Fruit fly (Drosophila melanogaster) whole organism, pupa: ENCODE measurements around the gene ago.

Experiments used
- CG10348 ChIP-seq: fragments of 200-800 bp; sonication (Bioruptor generic); IDR thresholded peaks from 2 replicates; pipeline ENCODE4 v1.3.6; 2022; ENCODE audit warnings: missing biosample characterization, missing genetic modification characterization
- CG12605 ChIP-seq: fragments of 200-800 bp; sonication (Bioruptor generic); IDR thresholded peaks from 2 replicates; pipeline ENCODE4 v1.3.6; 2022; ENCODE audit warnings: missing biosample characterization, missing genetic modification characterization
- CG13204 ChIP-seq: fragments of 200-800 bp; sonication (Bioruptor generic); optimal IDR thresholded peaks from 2 replicates; lab custom pipeline; 2018; ENCODE audit warnings: missing biosample characterization, mild to moderate bottlenecking, missing genetic modification characterization, moderate library complexity
- CG14655 ChIP-seq: fragments of 200-800 bp; sonication (Bioruptor generic); optimal IDR thresholded peaks from 3 replicates; lab custom pipeline; 2017; ENCODE audit warnings: mild to moderate bottlenecking, missing biosample characterization, missing genetic modification reagents, missing genetic modification characterization
- CG15710 ChIP-seq: fragments of 200-800 bp; sonication (Bioruptor generic); optimal IDR thresholded peaks from 2 replicates; lab custom pipeline; 2018; ENCODE audit warnings: missing biosample characterization, mild to moderate bottlenecking, missing genetic modification characterization, moderate library complexity
- CG17806 ChIP-seq: fragments of 200-800 bp; sonication (Bioruptor generic); optimal IDR thresholded peaks from 2 replicates; lab custom pipeline; 2018; ENCODE audit warnings: missing biosample characterization, mild to moderate bottlenecking, missing genetic modification characterization, moderate library complexity
- CG32121 ChIP-seq: fragments of 200-800 bp; sonication (Bioruptor generic); IDR thresholded peaks from 2 replicates; pipeline ENCODE4 v1.3.6; 2022; ENCODE audit warnings: missing biosample characterization, missing genetic modification characterization
- CG34367 ChIP-seq: fragments of 200-800 bp; sonication (Bioruptor generic); optimal IDR thresholded peaks from 2 replicates; lab custom pipeline; 2018; ENCODE audit warnings: missing biosample characterization, mild to moderate bottlenecking, missing genetic modification characterization
- CG4496 ChIP-seq: fragments of 200-800 bp; sonication (Bioruptor generic); IDR thresholded peaks from 3 replicates; pipeline ENCODE4 v1.3.6; 2022; ENCODE audit warnings: missing biosample characterization, missing genetic modification characterization
- CG8159 ChIP-seq: fragments of 200-800 bp; sonication (Bioruptor generic); optimal IDR thresholded peaks from 3 replicates; lab custom pipeline; 2018; ENCODE audit warnings: missing biosample characterization, mild to moderate bottlenecking, missing genetic modification characterization, moderate library complexity
- CG8301 ChIP-seq: fragments of 200-800 bp; sonication (Bioruptor generic); optimal IDR thresholded peaks from 2 replicates; lab custom pipeline; 2018; ENCODE audit warnings: missing biosample characterization, mild to moderate bottlenecking, missing genetic modification characterization
- CG9948 ChIP-seq: fragments of 200-800 bp; sonication (Bioruptor generic); optimal IDR thresholded peaks from 2 replicates; lab custom pipeline; 2018; ENCODE audit warnings: missing biosample characterization, mild to moderate bottlenecking, missing genetic modification characterization, moderate library complexity
- D1 ChIP-seq: fragments of 200-800 bp; sonication (Bioruptor generic); optimal IDR thresholded peaks from 2 replicates; lab custom pipeline; 2018; ENCODE audit warnings: missing biosample characterization, mild to moderate bottlenecking, missing genetic modification characterization, moderate library complexity
- EcR ChIP-seq: fragments of 200-800 bp; sonication (Bioruptor generic); optimal IDR thresholded peaks from 3 replicates; lab custom pipeline; 2019; ENCODE audit warnings: missing biosample characterization, missing genetic modification characterization, mild to moderate bottlenecking, moderate library complexity, missing genetic modification reagents
- Ets98B ChIP-seq: fragments of 200-800 bp; sonication (Bioruptor generic); IDR thresholded peaks from 2 replicates; pipeline ENCODE4 v1.3.6; 2022; ENCODE audit warnings: missing biosample characterization, missing genetic modification characterization
- Pif1A ChIP-seq: fragments of 200-800 bp; sonication (Bioruptor generic); optimal IDR thresholded peaks from 3 replicates; lab custom pipeline; 2016; ENCODE audit warnings: missing biosample characterization, missing genetic modification characterization
- Pif1B ChIP-seq: fragments of 200-800 bp; sonication (Bioruptor generic); optimal IDR thresholded peaks from 3 replicates; lab custom pipeline; 2016; ENCODE audit warnings: missing biosample characterization, missing genetic modification characterization
- Snoo ChIP-seq: fragments of 200-800 bp; sonication (Bioruptor generic); optimal IDR thresholded peaks from 3 replicates; lab custom pipeline; 2017; ENCODE audit warnings: missing biosample characterization, mild to moderate bottlenecking, missing genetic modification characterization, inconsistent platforms
- fd96Ca ChIP-seq: fragments of 200-800 bp; sonication (Bioruptor generic); IDR thresholded peaks from 3 replicates; pipeline ENCODE4 v1.3.6; 2022; ENCODE audit warnings: missing biosample characterization, missing genetic modification characterization
- gl ChIP-seq: fragments of 200-800 bp; sonication (Bioruptor generic); optimal IDR thresholded peaks from 2 replicates; lab custom pipeline; 2018; ENCODE audit warnings: missing biosample characterization, mild to moderate bottlenecking, missing genetic modification characterization
- rn ChIP-seq: fragments of 200-800 bp; sonication (Bioruptor generic); IDR thresholded peaks from 2 replicates; pipeline ENCODE4 v1.3.6; 2022; ENCODE audit warnings: missing biosample characterization, missing genetic modification characterization

Gene ago

dm6 chr3L:4252121-4252861 is 1.8 kb downstream of the ago start:
- no peak for TF ChIP-seq fd96Ca (GFP tag; lab: Robert Waterston, UW)
- TF ChIP-seq CG4496: 0 out of 3 replicates have a peak, but pooled peaks have one; percentile 28
- peak; percentile 69 for TF ChIP-seq EcR (GFP tag; lab: Kevin White, UChicago)
- TF ChIP-seq gl (tag; lab: Kevin White, UChicago): peak; percentile 70

dm6 chr3L:4242428-4242827 is 11.7 kb downstream of the ago start, which contains the start of gene pav:
pav (plus strand) TSS chr3L:4242734.
- TF ChIP-seq D1 (no peak), CG8159 (tag; lab: Kevin White, UChicago) (no peak), CG17806 (tag; lab: Kevin White, UChicago) (peak; percentile 18), Snoo (tag; lab: Kevin White, UChicago) (no peak), CG34367 (tag; lab: Kevin White, UChicago) (no peak), CG12605 (GFP tag; lab: Robert Waterston, UW) (peak; percentile 41), CG13204 (GFP tag; lab: Kevin White, UChicago) (no peak), Pif1B (no peak), CG32121 (GFP tag; lab: Robert Waterston, UW) (peak; percentile 55; the same call in 1 of the 2 replicates), Ets98B (GFP tag; lab: Robert Waterston, UW) (peak; percentile 37; the same call in 1 of the 2 replicates), CG15710 (tag; lab: Kevin White, UChicago) (peak; percentile 41), CG4496 (peak; percentile 55; the same call in 1 of the 3 replicates)

DNA sequence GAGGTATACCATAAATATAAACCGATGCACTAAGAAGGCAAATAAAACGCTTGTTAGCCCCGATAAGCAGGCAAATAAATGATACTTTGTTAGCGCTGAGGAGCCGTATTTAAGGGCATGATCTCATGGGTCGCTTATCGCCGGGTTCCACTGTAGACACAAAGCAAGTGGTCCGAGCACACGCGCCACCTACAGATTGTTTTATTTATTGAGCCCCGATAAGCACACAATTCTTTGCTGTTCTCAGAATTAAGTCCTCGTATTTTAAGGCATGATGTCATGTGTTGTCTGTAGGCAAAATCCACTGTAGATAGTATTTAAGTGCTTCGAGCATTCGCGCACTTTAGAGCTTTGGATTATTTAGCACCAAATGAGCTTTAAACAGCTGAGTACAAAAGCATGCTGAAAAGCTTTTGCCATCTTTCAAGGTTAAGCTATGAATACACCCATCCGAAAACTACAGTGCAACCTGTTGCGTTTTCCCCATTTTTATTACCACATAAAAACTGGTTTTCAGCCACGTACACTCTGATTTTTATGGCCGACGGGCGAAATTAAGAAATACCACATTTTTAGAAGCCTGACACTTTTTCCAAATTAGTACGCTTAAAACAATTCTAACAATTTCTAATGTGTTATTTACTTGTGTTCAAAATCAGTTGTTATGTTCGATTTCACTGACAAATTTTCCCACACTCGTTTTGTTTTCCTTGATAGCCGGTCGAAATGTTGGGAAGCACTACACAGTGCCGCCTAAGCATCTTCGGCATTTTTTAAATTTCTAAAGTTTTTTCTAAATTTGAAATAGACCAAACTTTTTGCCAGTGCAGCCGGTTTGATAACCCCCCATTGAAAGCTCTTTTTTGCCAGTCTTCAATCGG is 14.4 kb downstream of the ago start, which contains the start of gene Sqor:
Gene Sqor, plus strand, starts transcription at position 732 of the 881 bp plus-strand sequence.
- TF ChIP-seq rn (GFP tag; lab: Robert Waterston, UW) (peak; percentile 85), CG9948 (tag; lab: Kevin White, UChicago) (peak; percentile 94), fd96Ca (GFP tag; lab: Robert Waterston, UW) (peak; percentile 97), CG8301 (peak; percentile 98), Ets98B (GFP tag; lab: Robert Waterston, UW) (peak; percentile 93), gl (tag; lab: Kevin White, UChicago) (peak; percentile 82), Pif1B (no peak), CG13204 (GFP tag; lab: Kevin White, UChicago) (no peak), CG32121 (GFP tag; lab: Robert Waterston, UW) (peak; percentile 93), CG15710 (tag; lab: Kevin White, UChicago) (peak; percentile 92), D1 (peak; percentile 85), Pif1A (GFP tag; lab: Kevin White, UChicago) (no peak), EcR (GFP tag; lab: Kevin White, UChicago) (peak; percentile 97), CG17806 (tag; lab: Kevin White, UChicago) (peak; percentile 92), CG4496 (peak; percentile 96), CG10348 (peak; percentile 82), CG12605 (GFP tag; lab: Robert Waterston, UW) (peak; percentile 90), CG8159 (tag; lab: Kevin White, UChicago) (peak; percentile 95), Snoo (tag; lab: Kevin White, UChicago) (peak; percentile 93), CG34367 (tag; lab: Kevin White, UChicago) (peak; percentile 91), CG14655 (GFP tag; lab: Kevin White, UChicago) (peak; percentile 98)

DNA sequence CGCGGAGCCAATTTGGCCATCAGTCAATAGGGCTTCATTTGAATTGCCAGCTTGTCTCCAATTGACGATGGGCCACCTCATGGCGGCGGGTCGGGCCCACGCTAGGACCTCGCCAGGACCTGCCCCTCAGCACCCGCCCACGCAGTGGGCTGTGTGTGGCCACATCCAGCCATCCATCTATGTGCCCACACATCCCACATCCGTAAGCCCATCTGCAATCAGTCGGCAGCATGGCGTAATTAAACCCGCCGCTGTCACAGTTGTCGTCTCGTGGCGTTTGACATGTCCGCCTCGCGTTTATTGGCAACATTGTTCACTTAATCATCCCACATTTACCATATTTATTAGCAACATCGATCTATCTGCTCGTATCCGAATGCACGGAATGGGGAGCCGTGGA is 15.9 kb downstream of the ago start:
- no peak for TF ChIP-seq D1
- no peak for TF ChIP-seq CG4496
- TF ChIP-seq Snoo (tag; lab: Kevin White, UChicago): no peak

dm6 chr3L:4236097-4236572 is 18.0 kb downstream of the ago start, which contains the start of gene ImpL2:
ImpL2 (minus strand) TSS chr3L:4236147.
- TF ChIP-seq EcR (GFP tag; lab: Kevin White, UChicago) (no peak), CG8301 (no peak)

- TF ChIP-seq EcR (GFP tag; lab: Kevin White, UChicago) (no peak), CG17806 (tag; lab: Kevin White, UChicago) (no peak), CG34367 (tag; lab: Kevin White, UChicago) (no peak), D1 (no peak), Snoo (tag; lab: Kevin White, UChicago) (no peak), CG10348 (no peak), CG4496 (no peak), CG8301 (no peak), CG8159 (tag; lab: Kevin White, UChicago) (no peak), gl (tag; lab: Kevin White, UChicago) (no peak), fd96Ca (GFP tag; lab: Robert Waterston, UW) (no peak)
Observed at dm6 chr3L:4233603-4234277, 20.4 kb downstream of the ago start.
